Worm (Caenorhabditis elegans) whole organism, late embryonic: ENCODE measurements around the gene par-3.

Experiments
- ama-1 ChIP-seq: fragments of 150-350 bp; optimal IDR thresholded peaks from 2 replicates; lab custom pipeline; 2014
- ceh-19 ChIP-seq: fragments of 200-800 bp; sonication (Bioruptor generic); optimal IDR thresholded peaks from 2 replicates; lab custom pipeline; 2018; ENCODE audit warnings: mild to moderate bottlenecking, missing genetic modification characterization, missing compliant biosample characterization
- ceh-6 ChIP-seq: fragments of 200-800 bp; sonication (Bioruptor generic); optimal IDR thresholded peaks from 2 replicates; lab custom pipeline; 2018; ENCODE audit warnings: mild to moderate bottlenecking, missing genetic modification characterization, missing compliant biosample characterization
- unc-3 ChIP-seq, 2 experiments: fragments of 200-800 bp in 1 of 2; sonication (Bioruptor generic) in 1 of 2; sonication (generic microtip) in 1 of 2; conservative IDR thresholded peaks in 1 of 2; optimal IDR thresholded peaks in 1 of 2; 2 replicates each; pipeline versions ENCODE4 v1.3.6 to Lab custom; 2016 to 2022; ENCODE audit warnings: missing compliant biosample characterization in 2 of 2, missing genetic modification characterization in 2 of 2, missing genetic modification reagents in 1 of 2

- TF ChIP-seq ama-1 (lab: Kevin White, UChicago): no peak
- TF ChIP-seq ceh-19 (GFP tag; lab: Kevin White, UChicago): no peak
- TF ChIP-seq ceh-6: no peak
- TF ChIP-seq unc-3 (GFP tag; conservative IDR thresholded peaks at IDR 0.05; lab: Robert Waterston, UW): no peak
- TF ChIP-seq unc-3 (tag; optimal IDR thresholded peaks at IDR 0.05; lab: Kevin White, UChicago): no peak
Measured at ce11 chrIII:5706077-5706627, 42.1 kb downstream of the par-3 start, which contains the start of gene rpl-23.
